Fruit fly (Drosophila melanogaster): ENCODE results near the gene spn-A.

The spn-A gene

dm6 chr3R:30013909-30014308 is 41.9 kb downstream of the spn-A start:
- no peak for TF ChIP-seq usp (GFP tag; optimal IDR thresholded peaks at IDR 0.05)
- no peak for TF ChIP-seq pan (optimal IDR thresholded peaks at IDR 0.05)
- no peak for TF ChIP-seq Dll (optimal IDR thresholded peaks at IDR 0.05)
- no peak for TF ChIP-seq EcR (GFP tag; optimal IDR thresholded peaks at IDR 0.05)
- no peak for TF ChIP-seq CG8478 (optimal IDR thresholded peaks at IDR 0.05)
- no peak for TF ChIP-seq psq (optimal IDR thresholded peaks at IDR 0.05)

dm6 chr3R:30012602-30013489 is 43.0 kb downstream of the spn-A start:
- no peak for TF ChIP-seq usp (GFP tag; optimal IDR thresholded peaks at IDR 0.05)
- TF ChIP-seq psq (optimal IDR thresholded peaks at IDR 0.05), result no peak
- TF ChIP-seq Dll (optimal IDR thresholded peaks at IDR 0.05), result no peak
- TF ChIP-seq EcR (GFP tag; optimal IDR thresholded peaks at IDR 0.05), result no peak
- TF ChIP-seq pan (optimal IDR thresholded peaks at IDR 0.05), result no peak
- no peak for TF ChIP-seq CG8478 (optimal IDR thresholded peaks at IDR 0.05)

DNA sequence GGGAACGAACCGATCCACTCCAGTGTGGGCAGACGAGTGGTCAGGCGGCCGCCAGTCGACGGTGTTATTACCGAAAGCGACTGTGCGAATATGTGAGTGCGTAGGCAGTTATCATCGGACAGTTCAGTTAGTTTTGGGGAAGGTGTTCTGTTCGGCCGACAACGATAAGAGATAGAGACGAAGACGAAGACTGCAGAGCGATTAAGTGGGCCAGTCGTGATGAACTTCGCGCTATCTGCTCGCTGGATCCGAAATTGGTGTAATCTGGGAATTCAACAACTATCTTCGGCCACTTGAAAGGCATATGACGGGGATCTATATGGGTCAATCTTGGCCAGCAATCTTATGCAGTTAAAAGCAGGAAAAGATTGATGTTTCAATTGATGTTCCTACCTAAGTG is 46.7 kb downstream of the spn-A start, which contains the start of gene CG7912:
CG7912 (minus strand) TSS at position 17 of the 400 bp plus-strand sequence.
- TF ChIP-seq EcR (GFP tag; optimal IDR thresholded peaks at IDR 0.05) (no peak), psq (optimal IDR thresholded peaks at IDR 0.05) (no peak), Dll (optimal IDR thresholded peaks at IDR 0.05) (no peak), usp (GFP tag; optimal IDR thresholded peaks at IDR 0.05) (no peak), CG8478 (optimal IDR thresholded peaks at IDR 0.05) (no peak), pan (optimal IDR thresholded peaks at IDR 0.05) (no peak)

DNA sequence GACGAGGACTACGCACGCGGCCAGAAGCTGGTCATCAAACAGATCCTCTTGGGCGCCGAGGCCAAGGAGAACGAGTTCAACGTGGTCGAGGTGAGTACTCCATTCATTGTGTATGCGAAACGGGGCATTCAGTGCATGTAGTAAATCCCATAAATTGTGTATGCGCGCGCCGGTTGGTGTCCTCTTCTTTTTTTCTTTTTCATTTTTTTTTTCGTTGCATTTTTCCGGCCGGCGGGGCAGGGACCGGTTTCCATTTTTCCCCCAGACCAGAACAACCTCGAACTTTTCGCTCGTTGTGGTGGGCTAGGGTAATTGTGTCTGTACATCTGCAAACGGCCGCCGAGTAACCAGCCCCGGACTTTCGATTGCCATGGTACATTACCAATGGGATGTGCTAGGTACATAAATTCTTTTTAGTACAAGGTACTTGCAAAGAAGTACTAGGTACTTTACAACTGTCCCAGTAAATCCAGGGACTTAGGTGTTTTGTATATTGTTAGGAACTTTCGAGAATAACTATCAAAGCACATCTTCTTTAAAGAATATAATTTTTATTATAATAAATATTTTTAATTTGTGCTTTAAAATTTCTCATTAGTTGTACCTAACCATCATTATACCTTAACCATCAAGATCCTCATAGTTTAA is 50.4 kb downstream of the spn-A start:
- TF ChIP-seq pan (optimal IDR thresholded peaks at IDR 0.05) (no peak), usp (GFP tag; optimal IDR thresholded peaks at IDR 0.05) (no peak), EcR (GFP tag; optimal IDR thresholded peaks at IDR 0.05) (no peak), psq (optimal IDR thresholded peaks at IDR 0.05) (no peak), Dll (optimal IDR thresholded peaks at IDR 0.05) (no peak), CG8478 (optimal IDR thresholded peaks at IDR 0.05) (no peak)

All from whole organism.